Fruit fly (Drosophila melanogaster) S2 (cell line): ENCODE data around the gene CG31121.

ENCODE experiments used
- CG8478 ChIP-seq: fragments of >200 bp; optimal IDR thresholded peaks from 2 replicates; lab custom pipeline; 2018
- CTCF ChIP-seq, 2 experiments: fragments of >200 bp; optimal IDR thresholded peaks; 2 replicates each; lab custom pipeline; 2018

DNA sequence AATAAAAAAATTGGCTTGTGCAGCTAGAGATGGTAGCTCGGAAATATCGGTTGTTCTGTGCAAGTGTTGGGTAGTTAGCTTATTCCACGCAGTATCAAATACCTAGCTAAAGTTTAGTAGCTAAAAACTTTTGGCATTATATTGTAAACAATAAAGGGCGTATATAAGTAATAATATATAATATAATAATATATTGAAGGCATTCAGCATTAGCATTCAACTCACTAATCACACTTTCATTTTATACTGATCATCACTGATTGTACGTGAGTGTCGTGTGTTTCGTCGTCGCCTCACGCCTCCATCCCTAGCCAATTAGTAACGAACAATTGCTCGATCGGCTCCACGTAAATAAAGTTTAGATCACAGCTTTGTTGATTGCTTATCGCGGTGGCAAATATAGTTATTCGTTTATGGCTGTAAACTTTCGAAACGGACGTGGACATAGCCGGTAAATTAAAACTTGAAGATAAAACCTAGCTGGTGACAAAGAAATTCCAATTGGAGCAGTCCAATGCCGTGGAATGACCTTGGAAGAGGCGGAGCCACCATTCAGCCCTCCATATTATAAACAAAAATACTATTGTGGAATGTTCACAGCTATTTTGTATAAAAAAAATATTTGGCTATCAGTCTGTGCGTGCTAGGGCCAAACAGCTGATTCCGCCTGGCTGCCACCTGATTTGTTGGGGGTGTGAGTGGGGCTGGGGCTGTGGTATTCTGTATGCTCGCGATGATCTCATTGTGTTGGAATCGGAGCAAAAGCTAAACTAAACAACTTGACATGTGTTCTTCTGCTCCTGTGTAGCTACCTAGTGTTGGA lies 23.6 kb upstream of the CG31121 start, which contains the start of the genes PIG-S, sud1 and CG11168:
- TF ChIP-seq CG8478 (lab: Kevin White, UChicago): no peak
- TF ChIP-seq CTCF (optimal IDR thresholded peaks at IDR 0.05; lab: Kevin White, UChicago): no peak
